Worm (Caenorhabditis elegans) whole organism, mixed stage, embryonic: Measurements from ENCODE around the gene Y71H2B.4.

Experiments used
- ceh-43 ChIP-seq: fragments of 200-800 bp; sonication (Bioruptor generic); optimal IDR thresholded peaks from 2 replicates; lab custom pipeline; 2018; ENCODE audit warnings: mild to moderate bottlenecking, missing genetic modification characterization, moderate library complexity, missing compliant biosample characterization
- ces-1 ChIP-seq: fragments of 150-350 bp; optimal IDR thresholded peaks from 2 replicates; lab custom pipeline; 2014; ENCODE audit warnings: missing biosample characterization, missing genetic modification reagents, missing genetic modification characterization
- elt-1 ChIP-seq: sonication (generic microtip); optimal IDR thresholded peaks from 2 replicates; lab custom pipeline; 2017; ENCODE audit warnings: missing genetic modification characterization, mild to moderate bottlenecking, missing compliant biosample characterization, antibody characterized with exemption, moderate library complexity, borderline replicate concordance; ENCODE audit not compliant: insufficient read depth
- lin-13 ChIP-seq: fragments of 150-350 bp; optimal IDR thresholded peaks from 2 replicates; lab custom pipeline; 2014; ENCODE audit warnings: missing biosample characterization, missing genetic modification characterization
- lsy-2 ChIP-seq: fragments of 150-350 bp; optimal IDR thresholded peaks from 2 replicates; lab custom pipeline; 2014; ENCODE audit warnings: missing biosample characterization, missing genetic modification characterization
- mls-2 ChIP-seq: sonication (generic microtip); optimal IDR thresholded peaks from 2 replicates; lab custom pipeline; 2016; ENCODE audit warnings: mild to moderate bottlenecking, missing genetic modification characterization, moderate library complexity, missing compliant biosample characterization
- nhr-12 ChIP-seq: fragments of 150-350 bp; optimal IDR thresholded peaks from 2 replicates; lab custom pipeline; 2014; ENCODE audit warnings: missing biosample characterization, missing genetic modification characterization
- nhr-237 ChIP-seq: fragments of 150-350 bp; optimal IDR thresholded peaks from 2 replicates; lab custom pipeline; 2014; ENCODE audit warnings: missing biosample characterization, missing genetic modification characterization
- nhr-28 ChIP-seq: fragments of 150-350 bp; optimal IDR thresholded peaks from 2 replicates; lab custom pipeline; 2014; ENCODE audit warnings: missing biosample characterization, missing genetic modification characterization
- sptf-1 ChIP-seq: sonication (generic microtip); optimal IDR thresholded peaks from 2 replicates; lab custom pipeline; 2017; ENCODE audit warnings: mild to moderate bottlenecking, missing genetic modification characterization, moderate library complexity, missing compliant biosample characterization
- unc-62 ChIP-seq: fragments of 150-350 bp; optimal IDR thresholded peaks from 2 replicates; lab custom pipeline; 2014; ENCODE audit warnings: missing biosample characterization, missing genetic modification reagents, missing genetic modification characterization
- ztf-11 ChIP-seq: fragments of 150-350 bp; optimal IDR thresholded peaks from 2 replicates; lab custom pipeline; 2014; ENCODE audit warnings: missing biosample characterization, missing genetic modification characterization

DNA sequence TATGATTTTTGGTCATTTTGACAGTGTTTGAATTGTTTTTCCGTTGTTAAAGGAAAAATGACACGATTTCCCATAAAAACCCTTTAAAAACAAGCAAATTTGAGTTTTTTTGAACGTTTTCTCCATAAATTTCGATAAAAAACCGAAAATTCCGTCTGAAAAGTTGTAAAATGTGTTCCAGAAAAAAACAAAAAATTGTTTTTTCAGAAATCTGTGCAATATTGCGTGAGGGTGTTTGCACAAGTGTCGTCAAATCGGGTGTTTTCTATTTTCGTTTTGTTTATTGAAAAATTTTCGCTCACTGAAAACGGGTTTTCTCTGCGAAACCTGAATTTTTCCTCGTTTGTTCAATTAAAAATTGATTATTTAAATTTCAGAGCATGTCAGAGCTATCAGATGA, 796 bp downstream of the Y71H2B.4 start, which contains the start of gene ppfr-4:
- no peak for TF ChIP-seq nhr-28
- no peak for TF ChIP-seq ztf-11 (tag; lab: Kevin White, UChicago)
- TF ChIP-seq nhr-237: no peak
- TF ChIP-seq lsy-2: no peak
- no peak for TF ChIP-seq ceh-43 (GFP tag; lab: Kevin White, UChicago)
- no peak for TF ChIP-seq elt-1 (tag; lab: Kevin White, UChicago)
- no peak for TF ChIP-seq mls-2
- peak; percentile 20 for TF ChIP-seq ces-1 (GFP tag; lab: Kevin White, UChicago)
- no peak for TF ChIP-seq nhr-12
- no peak for TF ChIP-seq unc-62 (GFP tag; lab: Kevin White, UChicago)
- no peak for TF ChIP-seq sptf-1 (tag; lab: Kevin White, UChicago)
- no peak for TF ChIP-seq lin-13
